Worm (Caenorhabditis elegans) whole organism, L3 larva: ENCODE results near the gene gtf-2F1.

ENCODE experiments used
- R02D3.7 ChIP-seq: fragments of 150-350 bp; optimal IDR thresholded peaks from 2 replicates; lab custom pipeline; 2014; ENCODE audit warnings: missing biosample characterization, missing genetic modification characterization
- ZK546.5 ChIP-seq: sonication (generic microtip); optimal IDR thresholded peaks from 2 replicates; lab custom pipeline; 2017; ENCODE audit warnings: missing biosample characterization, missing genetic modification characterization
- aly-2 ChIP-seq: fragments of 150-350 bp; optimal IDR thresholded peaks from 2 replicates; lab custom pipeline; 2014; ENCODE audit warnings: missing biosample characterization, missing genetic modification characterization
- ama-1 ChIP-seq: fragments of 150-350 bp; optimal IDR thresholded peaks from 2 replicates; lab custom pipeline; 2018
- ceh-16 ChIP-seq: sonication (generic microtip); optimal IDR thresholded peaks from 2 replicates; lab custom pipeline; 2017; ENCODE audit warnings: missing biosample characterization, missing genetic modification characterization
- ceh-28 ChIP-seq: fragments of 150-350 bp; optimal IDR thresholded peaks from 2 replicates; lab custom pipeline; 2014; ENCODE audit warnings: missing biosample characterization, missing genetic modification reagents, missing genetic modification characterization
- ceh-9 ChIP-seq: sonication (generic microtip); optimal IDR thresholded peaks from 2 replicates; lab custom pipeline; 2018; ENCODE audit warnings: missing biosample characterization, missing genetic modification characterization
- daf-12 ChIP-seq: fragments of 150-350 bp; optimal IDR thresholded peaks from 2 replicates; lab custom pipeline; 2014; ENCODE audit warnings: missing biosample characterization, missing genetic modification reagents, missing genetic modification characterization
- egl-27 ChIP-seq: sonication (generic microtip); optimal IDR thresholded peaks from 4 replicates; lab custom pipeline; 2017; ENCODE audit warnings: missing biosample characterization, missing genetic modification reagents, missing genetic modification characterization
- egl-5 ChIP-seq: fragments of 150-350 bp; optimal IDR thresholded peaks from 2 replicates; lab custom pipeline; 2017; ENCODE audit warnings: missing biosample characterization, missing genetic modification reagents, missing genetic modification characterization, inconsistent platforms
- elt-2 ChIP-seq: sonication (generic microtip); optimal IDR thresholded peaks from 2 replicates; lab custom pipeline; 2016; ENCODE audit warnings: missing genetic modification reagents, mild to moderate bottlenecking, missing genetic modification characterization, missing compliant biosample characterization
- elt-3 ChIP-seq, 3 experiments: fragments of 150-350 bp in 1 of 3; sonication (generic microtip) in 2 of 3; optimal IDR thresholded peaks; 2 replicates in 2 of 3; 4 replicates in 1 of 3; lab custom pipeline; 2014 to 2017; ENCODE audit warnings: missing biosample characterization in 3 of 3, missing genetic modification characterization in 3 of 3
- hmg-11 ChIP-seq: sonication (generic microtip); optimal IDR thresholded peaks from 2 replicates; lab custom pipeline; 2016; ENCODE audit warnings: missing genetic modification characterization, missing compliant biosample characterization
- jun-1 ChIP-seq: fragments of 150-350 bp; optimal IDR thresholded peaks from 2 replicates; lab custom pipeline; 2014; ENCODE audit warnings: missing biosample characterization, missing genetic modification reagents, missing genetic modification characterization
- lin-15B ChIP-seq: fragments of 150-350 bp; optimal IDR thresholded peaks from 2 replicates; lab custom pipeline; 2014; ENCODE audit warnings: missing biosample characterization, missing genetic modification characterization
- lin-39 ChIP-seq: fragments of 150-350 bp; optimal IDR thresholded peaks from 2 replicates; lab custom pipeline; 2018; ENCODE audit warnings: missing biosample characterization, missing genetic modification reagents, missing genetic modification characterization
- mdl-1 ChIP-seq: fragments of 150-350 bp; optimal IDR thresholded peaks from 2 replicates; lab custom pipeline; 2014; ENCODE audit warnings: missing biosample characterization, missing genetic modification characterization
- nfya-1 ChIP-seq: sonication (generic microtip); optimal IDR thresholded peaks from 2 replicates; lab custom pipeline; 2017; ENCODE audit warnings: missing genetic modification characterization, mild to moderate bottlenecking, missing compliant biosample characterization, antibody characterized with exemption, moderate library complexity; ENCODE audit not compliant: insufficient read depth
- nhr-11 ChIP-seq: fragments of 150-350 bp; optimal IDR thresholded peaks from 2 replicates; lab custom pipeline; 2014; ENCODE audit warnings: missing biosample characterization, missing genetic modification characterization
- nhr-23 ChIP-seq: fragments of 150-350 bp; optimal IDR thresholded peaks from 2 replicates; lab custom pipeline; 2014; ENCODE audit warnings: missing biosample characterization, missing genetic modification reagents, missing genetic modification characterization
- nhr-237 ChIP-seq: fragments of 150-350 bp; optimal IDR thresholded peaks from 2 replicates; lab custom pipeline; 2014; ENCODE audit warnings: missing biosample characterization, missing genetic modification characterization
- nhr-25 ChIP-seq: sonication (generic microtip); optimal IDR thresholded peaks from 2 replicates; lab custom pipeline; 2017; ENCODE audit warnings: missing biosample characterization, missing genetic modification characterization
- nhr-43 ChIP-seq: sonication (generic microtip); optimal IDR thresholded peaks from 2 replicates; lab custom pipeline; 2016; ENCODE audit warnings: mild to moderate bottlenecking, missing genetic modification characterization, missing compliant biosample characterization; ENCODE audit not compliant: poor library complexity, severe bottlenecking
- nhr-67 ChIP-seq: fragments of 150-350 bp; optimal IDR thresholded peaks from 2 replicates; lab custom pipeline; 2014; ENCODE audit warnings: missing biosample characterization, missing genetic modification characterization
- nhr-77 ChIP-seq: fragments of 150-350 bp; optimal IDR thresholded peaks from 2 replicates; lab custom pipeline; 2014; ENCODE audit warnings: missing biosample characterization, missing genetic modification characterization
- pha-4 ChIP-seq: fragments of 150-350 bp; optimal IDR thresholded peaks from 2 replicates; lab custom pipeline; 2014; ENCODE audit warnings: missing biosample characterization, missing genetic modification reagents, missing genetic modification characterization
- pqm-1 ChIP-seq: fragments of 150-350 bp; optimal IDR thresholded peaks from 2 replicates; lab custom pipeline; 2017; ENCODE audit warnings: missing biosample characterization, missing genetic modification characterization, inconsistent platforms
- skn-1 ChIP-seq: fragments of 150-350 bp; optimal IDR thresholded peaks from 2 replicates; lab custom pipeline; 2014; ENCODE audit warnings: missing biosample characterization, missing genetic modification characterization
- tbx-2 ChIP-seq: sonication (generic microtip); optimal IDR thresholded peaks from 2 replicates; lab custom pipeline; 2016; ENCODE audit warnings: mild to moderate bottlenecking, missing genetic modification characterization, missing compliant biosample characterization
- unc-39 ChIP-seq: sonication (generic microtip); optimal IDR thresholded peaks from 4 replicates; lab custom pipeline; 2017; ENCODE audit warnings: missing biosample characterization, missing genetic modification characterization
- unc-62 ChIP-seq: fragments of 150-350 bp; sonication (generic microtip); optimal IDR thresholded peaks from 4 replicates; lab custom pipeline; 2014; ENCODE audit warnings: missing biosample characterization, missing genetic modification reagents, missing genetic modification characterization
- zag-1 ChIP-seq: fragments of 150-350 bp; optimal IDR thresholded peaks from 2 replicates; lab custom pipeline; 2014; ENCODE audit warnings: missing biosample characterization, missing genetic modification characterization
- ztf-11 ChIP-seq: fragments of 150-350 bp; optimal IDR thresholded peaks from 2 replicates; lab custom pipeline; 2014; ENCODE audit warnings: missing biosample characterization, missing genetic modification characterization
- ztf-4 ChIP-seq: fragments of 150-350 bp; optimal IDR thresholded peaks from 2 replicates; lab custom pipeline; 2014; ENCODE audit warnings: missing biosample characterization, missing genetic modification characterization

gtf-2F1 gene

DNA sequence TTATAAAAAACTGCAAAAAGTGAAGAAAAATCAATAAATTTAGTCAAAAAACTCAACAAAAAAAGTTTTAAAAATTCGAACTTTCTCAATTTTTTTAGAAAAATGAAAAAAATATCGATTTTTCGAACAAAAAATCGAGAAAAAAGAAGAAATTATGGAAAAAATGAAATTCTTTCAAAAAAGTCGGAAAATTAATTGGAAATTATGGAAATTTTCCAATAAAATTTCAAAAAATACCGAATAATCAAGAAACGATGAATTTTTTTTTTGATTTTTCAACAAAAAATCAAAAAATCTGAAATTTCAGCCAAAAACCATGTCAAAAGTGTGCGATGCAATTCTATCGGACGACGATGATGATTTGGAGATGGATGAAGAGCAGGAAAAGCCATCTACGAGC is 27.3 kb downstream of the gtf-2F1 start, which contains the start of gene H20J04.4:
Gene H20J04.4, plus strand, starts transcription at position 301 of the 400 bp plus-strand sequence.
- TF ChIP-seq nhr-77 (no peak), nhr-25 (tag; lab: Kevin White, UChicago) (no peak), jun-1 (tag; lab: Kevin White, UChicago) (no peak), ZK546.5 (tag; lab: Kevin White, UChicago) (no peak), nhr-67 (tag; lab: Kevin White, UChicago) (no peak), ceh-28 (tag; lab: Kevin White, UChicago) (peak; percentile 10), nhr-43 (tag; lab: Kevin White, UChicago) (no peak), pqm-1 (tag; lab: Kevin White, UChicago) (no peak), zag-1 (tag; lab: Kevin White, UChicago) (no peak)

DNA sequence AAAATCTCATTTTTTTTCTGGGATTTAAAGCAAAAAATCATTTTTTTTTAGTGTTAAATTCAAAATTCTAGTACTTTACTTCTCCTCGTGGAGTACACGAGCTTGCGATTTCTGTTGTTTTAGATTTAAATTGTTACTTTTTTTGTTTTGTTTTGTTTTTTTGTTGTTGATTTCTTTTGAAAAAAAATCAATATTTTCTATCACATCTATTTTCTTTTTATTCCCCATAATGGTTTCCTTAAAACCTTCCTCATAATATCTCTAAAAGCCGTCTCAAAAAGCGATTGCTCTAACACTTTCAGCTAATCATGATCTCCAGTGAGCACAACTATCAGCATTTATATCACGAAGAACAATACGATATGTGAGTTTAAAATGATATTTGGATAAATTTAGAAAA is 33.0 kb downstream of the gtf-2F1 start, which contains the start of gene madf-3:
Gene madf-3, plus strand, starts transcription at position 301 of the 400 bp plus-strand sequence.
- no peak for TF ChIP-seq unc-39
- TF ChIP-seq ztf-11 (tag; lab: Kevin White, UChicago): no peak
- no peak for TF ChIP-seq egl-5 (tag; lab: Kevin White, UChicago)
- TF ChIP-seq daf-12 (tag; lab: Kevin White, UChicago): no peak
- no peak for TF ChIP-seq tbx-2 (tag; lab: Kevin White, UChicago)
- TF ChIP-seq hmg-11 (tag; lab: Kevin White, UChicago): no peak
- TF ChIP-seq elt-3 (tag; optimal IDR thresholded peaks at IDR 0.05; lab: Kevin White, UChicago): no peak
- no peak for TF ChIP-seq skn-1 (tag; lab: Kevin White, UChicago)
- no peak for TF ChIP-seq nhr-43 (tag; lab: Kevin White, UChicago)
- no peak for TF ChIP-seq nhr-23 (tag; lab: Kevin White, UChicago)

DNA sequence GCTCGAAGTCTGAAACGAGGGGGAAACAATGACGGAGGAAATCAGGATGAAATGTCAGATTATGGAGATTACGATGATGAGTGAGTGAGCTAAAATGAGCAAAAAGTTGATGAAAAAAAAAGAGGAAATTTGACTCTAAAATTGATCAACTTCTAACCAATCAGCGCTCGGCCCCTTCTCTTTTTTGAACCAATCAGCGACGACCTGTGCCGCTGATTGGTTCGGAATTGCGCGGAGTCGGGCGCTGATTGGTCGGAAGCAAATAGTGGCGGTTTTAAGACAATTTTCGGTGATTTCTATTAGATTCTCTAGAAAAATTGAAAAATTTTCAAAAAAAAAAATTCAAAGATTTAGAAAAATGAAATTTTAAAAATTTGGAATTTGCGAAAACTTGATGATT is 36.3 kb downstream of the gtf-2F1 start:
- no peak for TF ChIP-seq lin-15B (tag; lab: Kevin White, UChicago)
- TF ChIP-seq lin-39 (tag; lab: Kevin White, UChicago): no peak
- TF ChIP-seq nfya-1 (tag; lab: Kevin White, UChicago): peak; percentile 84
- no peak for TF ChIP-seq mdl-1 (tag; lab: Kevin White, UChicago)

DNA sequence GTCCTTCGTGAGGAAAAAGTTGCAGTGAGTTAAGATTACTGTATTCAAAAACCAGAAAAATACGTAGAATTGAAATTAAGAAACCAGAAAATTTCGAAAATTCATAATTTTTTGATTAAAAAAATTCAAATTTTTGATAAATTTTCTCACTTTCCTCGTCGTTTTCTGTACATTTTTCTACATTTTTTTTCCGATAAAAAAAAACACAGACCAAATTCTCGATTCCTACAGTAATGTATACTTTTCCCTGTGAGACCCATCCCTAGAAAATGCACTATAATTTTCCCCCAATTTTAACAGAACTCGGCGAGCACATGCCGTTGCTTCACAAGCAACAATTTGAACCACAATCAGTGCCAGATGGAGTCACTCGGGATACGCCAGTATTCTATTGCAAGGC is 38.5 kb downstream of the gtf-2F1 start, which contains the start of gene athp-2:
Gene athp-2, plus strand, starts transcription at position 301 of the 400 bp plus-strand sequence.
- TF ChIP-seq egl-5 (tag; lab: Kevin White, UChicago) (no peak), unc-39 (no peak), nhr-11 (no peak), nhr-237 (no peak), lin-15B (tag; lab: Kevin White, UChicago) (no peak), aly-2 (tag; lab: Kevin White, UChicago) (no peak), ama-1 (lab: Kevin White, UChicago) (no peak), ceh-16 (tag; lab: Kevin White, UChicago) (no peak), egl-27 (tag; lab: Kevin White, UChicago) (no peak), unc-62 (GFP tag; lab: Kevin White, UChicago) (no peak), ceh-9 (no peak), pha-4 (tag; lab: Kevin White, UChicago) (no peak), elt-2 (tag; lab: Kevin White, UChicago) (no peak), jun-1 (tag; lab: Kevin White, UChicago) (no peak), tbx-2 (tag; lab: Kevin White, UChicago) (no peak), lin-39 (tag; lab: Kevin White, UChicago) (no peak)

DNA sequence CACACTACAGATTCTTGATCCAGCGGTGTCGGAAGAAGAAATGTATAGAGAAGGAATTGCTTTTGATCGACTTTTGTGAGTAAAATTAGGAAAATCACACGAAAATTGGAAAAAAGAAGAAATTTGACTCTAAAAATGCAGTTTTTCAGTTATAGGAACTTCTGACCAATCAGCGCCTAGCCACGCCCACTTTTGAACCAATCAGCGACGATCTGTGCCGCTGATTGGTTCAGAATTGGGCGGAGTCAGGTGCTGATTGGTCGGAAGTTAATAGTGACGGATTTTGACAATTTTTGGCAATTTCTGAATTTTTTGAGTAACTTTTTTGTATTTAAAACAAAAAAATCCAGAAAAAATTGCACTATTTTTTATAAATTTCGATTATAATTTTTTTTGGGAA is 40.1 kb downstream of the gtf-2F1 start:
- no peak for TF ChIP-seq zag-1 (tag; lab: Kevin White, UChicago)
- TF ChIP-seq pqm-1 (tag; lab: Kevin White, UChicago): no peak
- no peak for TF ChIP-seq mdl-1 (tag; lab: Kevin White, UChicago)
- TF ChIP-seq nfya-1 (tag; lab: Kevin White, UChicago): peak; percentile 99
- TF ChIP-seq nhr-11: no peak
- no peak for TF ChIP-seq nhr-43 (tag; lab: Kevin White, UChicago)
- TF ChIP-seq ztf-4: no peak
- no peak for TF ChIP-seq R02D3.7 (tag; lab: Kevin White, UChicago)
- no peak for TF ChIP-seq aly-2 (tag; lab: Kevin White, UChicago)
